Worm (Caenorhabditis elegans) whole organism, late embryonic: Measurements from ENCODE around the gene mdl-1.

Experiments
- C08G9.2 ChIP-seq: sonication (generic microtip); optimal IDR thresholded peaks from 2 replicates; lab custom pipeline; 2016; ENCODE audit warnings: mild to moderate bottlenecking, missing genetic modification characterization, moderate library complexity, missing compliant biosample characterization
- C38D4.7 ChIP-seq: fragments of 200-800 bp; sonication (Bioruptor generic); optimal IDR thresholded peaks from 2 replicates; lab custom pipeline; 2018; ENCODE audit warnings: mild to moderate bottlenecking, missing genetic modification characterization, moderate library complexity, missing compliant biosample characterization
- T23F11.4 ChIP-seq: fragments of 200-800 bp; sonication (Bioruptor generic); optimal IDR thresholded peaks from 2 replicates; lab custom pipeline; 2018; ENCODE audit warnings: mild to moderate bottlenecking, missing genetic modification characterization, missing compliant biosample characterization
- Y22D7AL.16 ChIP-seq: sonication (generic microtip); optimal IDR thresholded peaks from 2 replicates; lab custom pipeline; 2016; ENCODE audit warnings: missing genetic modification characterization, missing compliant biosample characterization
- ahr-1 ChIP-seq: sonication (generic microtip); optimal IDR thresholded peaks from 2 replicates; lab custom pipeline; 2016; ENCODE audit warnings: missing genetic modification characterization, missing compliant biosample characterization
- ceh-14 ChIP-seq: sonication (generic microtip); optimal IDR thresholded peaks from 2 replicates; lab custom pipeline; 2016; ENCODE audit warnings: missing genotype, missing genetic modification characterization, missing compliant biosample characterization
- ceh-18 ChIP-seq: sonication (generic microtip); optimal IDR thresholded peaks from 2 replicates; lab custom pipeline; 2016; ENCODE audit warnings: missing genetic modification characterization, missing compliant biosample characterization
- ceh-19 ChIP-seq: fragments of 200-800 bp; sonication (Bioruptor generic); optimal IDR thresholded peaks from 2 replicates; lab custom pipeline; 2018; ENCODE audit warnings: mild to moderate bottlenecking, missing genetic modification characterization, missing compliant biosample characterization
- ceh-24 ChIP-seq: sonication (generic microtip); optimal IDR thresholded peaks from 2 replicates; lab custom pipeline; 2016; ENCODE audit warnings: mild to moderate bottlenecking, missing genetic modification characterization, missing compliant biosample characterization
- ceh-31 ChIP-seq: sonication (generic microtip); optimal IDR thresholded peaks from 2 replicates; lab custom pipeline; 2016; ENCODE audit warnings: missing genetic modification characterization, missing compliant biosample characterization
- ceh-34 ChIP-seq: sonication (generic microtip); optimal IDR thresholded peaks from 2 replicates; lab custom pipeline; 2016; ENCODE audit warnings: mild to moderate bottlenecking, missing genetic modification characterization, missing compliant biosample characterization
- dmd-4 ChIP-seq: sonication (generic microtip); optimal IDR thresholded peaks from 2 replicates; lab custom pipeline; 2016; ENCODE audit warnings: borderline replicate concordance, missing genetic modification characterization, missing compliant biosample characterization
- elt-2 ChIP-seq: sonication (generic microtip); optimal IDR thresholded peaks from 2 replicates; lab custom pipeline; 2016; ENCODE audit warnings: missing genetic modification reagents, missing genetic modification characterization, missing compliant biosample characterization
- elt-4 ChIP-seq: sonication (generic microtip); optimal IDR thresholded peaks from 2 replicates; lab custom pipeline; 2016; ENCODE audit warnings: missing genetic modification characterization, missing compliant biosample characterization
- ets-4 ChIP-seq: sonication (generic microtip); optimal IDR thresholded peaks from 2 replicates; lab custom pipeline; 2016; ENCODE audit warnings: missing genetic modification characterization, missing compliant biosample characterization
- eyg-1 ChIP-seq: sonication (generic microtip); optimal IDR thresholded peaks from 2 replicates; lab custom pipeline; 2016; ENCODE audit warnings: missing genotype, missing genetic modification characterization, missing compliant biosample characterization
- fax-1 ChIP-seq: sonication (generic microtip); optimal IDR thresholded peaks from 2 replicates; lab custom pipeline; 2016; ENCODE audit warnings: missing genotype, missing genetic modification characterization, missing compliant biosample characterization
- fkh-10 ChIP-seq: fragments of 150-350 bp; optimal IDR thresholded peaks from 2 replicates; lab custom pipeline; 2014; ENCODE audit warnings: missing biosample characterization, missing genetic modification reagents, missing genetic modification characterization
- fkh-6 ChIP-seq: sonication (generic microtip); optimal IDR thresholded peaks from 2 replicates; lab custom pipeline; 2016; ENCODE audit warnings: missing genetic modification characterization, missing compliant biosample characterization
- hlh-30 ChIP-seq: sonication (generic microtip); optimal IDR thresholded peaks from 2 replicates; lab custom pipeline; 2017; ENCODE audit warnings: antibody characterized with exemption, missing genetic modification characterization, missing compliant biosample characterization; ENCODE audit not compliant: insufficient read depth
- lin-11 ChIP-seq: fragments of 200-800 bp; sonication (Bioruptor generic); optimal IDR thresholded peaks from 2 replicates; lab custom pipeline; 2018; ENCODE audit warnings: mild to moderate bottlenecking, missing genetic modification characterization, missing compliant biosample characterization
- madf-2 ChIP-seq: sonication (generic microtip); optimal IDR thresholded peaks from 2 replicates; lab custom pipeline; 2017; ENCODE audit warnings: missing genetic modification characterization, missing compliant biosample characterization
- nhr-11 ChIP-seq: fragments of 150-350 bp; optimal IDR thresholded peaks from 2 replicates; lab custom pipeline; 2014; ENCODE audit warnings: missing biosample characterization, missing genetic modification characterization
- nhr-232 ChIP-seq: sonication (generic microtip); optimal IDR thresholded peaks from 2 replicates; lab custom pipeline; 2016; ENCODE audit warnings: missing genetic modification characterization, missing compliant biosample characterization
- npax-4 ChIP-seq: sonication (generic microtip); optimal IDR thresholded peaks from 2 replicates; lab custom pipeline; 2016; ENCODE audit warnings: missing genetic modification characterization, missing compliant biosample characterization
- odd-2 ChIP-seq: sonication (generic microtip); optimal IDR thresholded peaks from 2 replicates; lab custom pipeline; 2017; ENCODE audit warnings: antibody characterized with exemption, mild to moderate bottlenecking, missing genetic modification characterization, missing compliant biosample characterization
- pat-9 ChIP-seq: fragments of 200-800 bp; sonication (Bioruptor generic); optimal IDR thresholded peaks from 2 replicates; lab custom pipeline; 2018; ENCODE audit warnings: mild to moderate bottlenecking, missing genetic modification characterization, moderate library complexity, missing compliant biosample characterization
- pha-2 ChIP-seq: sonication (generic microtip); optimal IDR thresholded peaks from 2 replicates; lab custom pipeline; 2017; ENCODE audit warnings: mild to moderate bottlenecking, missing genetic modification characterization, missing compliant biosample characterization
- pha-4 ChIP-seq: fragments of 150-350 bp; optimal IDR thresholded peaks from 2 replicates; lab custom pipeline; 2018; ENCODE audit warnings: missing biosample characterization, missing genetic modification reagents, missing genetic modification characterization
- pqm-1 ChIP-seq: sonication (generic microtip); optimal IDR thresholded peaks from 2 replicates; lab custom pipeline; 2016; ENCODE audit warnings: missing genetic modification characterization, missing compliant biosample characterization
- pros-1 ChIP-seq: fragments of 150-350 bp; optimal IDR thresholded peaks from 2 replicates; lab custom pipeline; 2014; ENCODE audit warnings: missing biosample characterization, missing genetic modification reagents, missing genetic modification characterization
- rnt-1 ChIP-seq: sonication (generic microtip); optimal IDR thresholded peaks from 2 replicates; lab custom pipeline; 2016; ENCODE audit warnings: missing genetic modification characterization, missing compliant biosample characterization
- sox-2 ChIP-seq: fragments of 200-800 bp; sonication (Bioruptor generic); IDR thresholded peaks from 2 replicates; pipeline ENCODE4 v1.3.6; 2022; ENCODE audit warnings: missing genetic modification reagents, missing genetic modification characterization, missing compliant biosample characterization
- ztf-16 ChIP-seq: sonication (generic microtip); optimal IDR thresholded peaks from 2 replicates; lab custom pipeline; 2017; ENCODE audit warnings: missing genetic modification characterization, missing compliant biosample characterization

Gene mdl-1

ce11 chrX:6784181-6784580 is 42.0 kb downstream of the mdl-1 start, which contains the start of gene bgal-2:
Gene bgal-2, plus strand, starts transcription at chrX:6784411.
- no peak for TF ChIP-seq ceh-34 (tag; lab: Kevin White, UChicago)
- TF ChIP-seq fkh-10 (GFP tag; lab: Kevin White, UChicago): no peak
- no peak for TF ChIP-seq ceh-14 (tag; lab: Kevin White, UChicago)
- TF ChIP-seq odd-2 (tag; lab: Kevin White, UChicago): no peak
- TF ChIP-seq nhr-11 (tag; lab: Kevin White, UChicago): no peak
- TF ChIP-seq pha-4: no peak
- TF ChIP-seq ceh-18 (tag; lab: Kevin White, UChicago): no peak
- no peak for TF ChIP-seq fax-1 (tag; lab: Kevin White, UChicago)
- TF ChIP-seq madf-2: no peak
- TF ChIP-seq ceh-31 (tag; lab: Kevin White, UChicago): no peak
- TF ChIP-seq fkh-6: no peak
- TF ChIP-seq ahr-1 (tag; lab: Kevin White, UChicago): no peak
- no peak for TF ChIP-seq npax-4 (tag; lab: Kevin White, UChicago)
- no peak for TF ChIP-seq dmd-4 (tag; lab: Kevin White, UChicago)
- TF ChIP-seq ceh-19: no peak

ce11 chrX:6788965-6789573 is 46.9 kb downstream of the mdl-1 start, which contains the start of gene sgca-1:
Gene sgca-1, minus strand, starts transcription at chrX:6789548.
- TF ChIP-seq npax-4 (tag; lab: Kevin White, UChicago) (no peak), pha-2 (tag; lab: Kevin White, UChicago) (no peak), elt-2 (tag; lab: Kevin White, UChicago) (peak; percentile 15), hlh-30 (tag; lab: Kevin White, UChicago) (peak; percentile 18)

- no peak for TF ChIP-seq ceh-31 (tag; lab: Kevin White, UChicago)
- no peak for TF ChIP-seq pat-9 (tag; lab: Kevin White, UChicago)
- TF ChIP-seq T23F11.4 (GFP tag; lab: Kevin White, UChicago): no peak
- TF ChIP-seq ceh-34 (tag; lab: Kevin White, UChicago): no peak
- no peak for TF ChIP-seq elt-4 (tag; lab: Kevin White, UChicago)
- TF ChIP-seq pha-4: no peak
- TF ChIP-seq lin-11: no peak
- TF ChIP-seq pros-1: no peak
- TF ChIP-seq rnt-1 (tag; lab: Kevin White, UChicago): no peak
- TF ChIP-seq hlh-30 (tag; lab: Kevin White, UChicago): no peak
- TF ChIP-seq ztf-16: no peak
- no peak for TF ChIP-seq ets-4 (tag; lab: Kevin White, UChicago)
- no peak for TF ChIP-seq Y22D7AL.16 (tag; lab: Kevin White, UChicago)
- TF ChIP-seq npax-4 (tag; lab: Kevin White, UChicago): no peak
- TF ChIP-seq ceh-19: no peak
- TF ChIP-seq sox-2: no peak
- TF ChIP-seq, all 69 proteins: peak for 0
Measured at ce11 chrX:6790457-6790856, 48.3 kb downstream of the mdl-1 start.

- TF ChIP-seq C08G9.2 (tag; lab: Kevin White, UChicago): no peak
- TF ChIP-seq elt-2 (tag; lab: Kevin White, UChicago): peak; percentile 34
Measured at ce11 chrX:6790986-6791385, 48.8 kb downstream of the mdl-1 start, which contains the start of gene asp-3. Gene asp-3, plus strand, starts transcription at chrX:6791064.

- TF ChIP-seq eyg-1 (tag; lab: Kevin White, UChicago) (no peak), C38D4.7 (GFP tag; lab: Kevin White, UChicago) (no peak), lin-11 (no peak), fkh-6 (no peak), nhr-232 (tag; lab: Kevin White, UChicago) (no peak), ceh-18 (tag; lab: Kevin White, UChicago) (no peak), ceh-24 (tag; lab: Kevin White, UChicago) (no peak), pqm-1 (tag; lab: Kevin White, UChicago) (no peak), rnt-1 (tag; lab: Kevin White, UChicago) (no peak)
Measured at ce11 chrX:6792281-6793003, 50.3 kb downstream of the mdl-1 start.
